Fruit fly (Drosophila melanogaster) whole organism, embryonic: ENCODE results near the gene CG9581.

ENCODE experiments used
- Awh ChIP-seq: fragments of 200-800 bp; sonication (Bioruptor generic); IDR thresholded peaks from 2 replicates; pipeline ENCODE4, ENCODE4 v1.3.6; 2022; ENCODE audit warnings: missing biosample characterization, missing genetic modification characterization
- CG10274 ChIP-seq: fragments of 200-800 bp; sonication (Bioruptor generic); optimal IDR thresholded peaks from 3 replicates; lab custom pipeline; 2017; ENCODE audit warnings: missing biosample characterization, mild to moderate bottlenecking, missing genetic modification characterization
- CG10321 ChIP-seq: fragments of 200-800 bp; sonication (Bioruptor generic); IDR thresholded peaks from 2 replicates; pipeline ENCODE4 v1.3.6; 2022; ENCODE audit warnings: missing biosample characterization, missing genetic modification characterization
- CG10462 ChIP-seq: fragments of 200-800 bp; sonication (Bioruptor generic); optimal IDR thresholded peaks from 2 replicates; lab custom pipeline; 2016; ENCODE audit warnings: missing biosample characterization, missing genetic modification characterization
- CG11247 ChIP-seq: fragments of 200-800 bp; sonication (Bioruptor generic); IDR thresholded peaks from 2 replicates; pipeline ENCODE4 v1.3.6; 2022; ENCODE audit warnings: missing biosample characterization, missing genetic modification characterization
- CG12299 ChIP-seq: fragments of 200-800 bp; sonication (Bioruptor generic); optimal IDR thresholded peaks from 2 replicates; lab custom pipeline; 2018; ENCODE audit warnings: missing biosample characterization, mild to moderate bottlenecking, missing genetic modification characterization
- CG12391 ChIP-seq: fragments of 200-800 bp; sonication (Bioruptor generic); optimal IDR thresholded peaks from 3 replicates; lab custom pipeline; 2018; ENCODE audit warnings: missing biosample characterization, mild to moderate bottlenecking, missing genetic modification characterization, moderate library complexity
- CG13424 ChIP-seq: fragments of 200-800 bp; sonication (Bioruptor generic); optimal IDR thresholded peaks from 2 replicates; lab custom pipeline; 2019; ENCODE audit warnings: missing biosample characterization, mild to moderate bottlenecking, missing genetic modification characterization, moderate library complexity
- CG13624 ChIP-seq: fragments of 200-800 bp; sonication (Bioruptor generic); optimal IDR thresholded peaks from 2 replicates; lab custom pipeline; 2016; ENCODE audit warnings: missing biosample characterization, missing genetic modification characterization
- CG13775 ChIP-seq: fragments of 200-800 bp; sonication (Bioruptor generic); optimal IDR thresholded peaks from 3 replicates; lab custom pipeline; 2017; ENCODE audit warnings: missing biosample characterization, mild to moderate bottlenecking, missing genetic modification characterization
- CG14441 ChIP-seq: fragments of 200-800 bp; sonication (Bioruptor generic); IDR thresholded peaks from 2 replicates; pipeline ENCODE4 v1.3.6; 2022; ENCODE audit warnings: missing biosample characterization, missing genetic modification characterization
- CG1603 ChIP-seq: fragments of 200-800 bp; sonication (Bioruptor generic); optimal IDR thresholded peaks from 2 replicates; lab custom pipeline; 2019; ENCODE audit warnings: missing biosample characterization, mild to moderate bottlenecking, missing genetic modification characterization, moderate library complexity
- CG16863 ChIP-seq: fragments of 200-800 bp; sonication (Bioruptor generic); optimal IDR thresholded peaks from 3 replicates; lab custom pipeline; 2016; ENCODE audit warnings: missing biosample characterization, missing genetic modification characterization
- CG17186 ChIP-seq: fragments of 200-800 bp; sonication (Bioruptor generic); optimal IDR thresholded peaks from 3 replicates; lab custom pipeline; 2017; ENCODE audit warnings: missing biosample characterization, missing genetic modification reagents, missing genetic modification characterization
- CG18619 ChIP-seq: fragments of 200-800 bp; sonication (Bioruptor generic); optimal IDR thresholded peaks from 3 replicates; lab custom pipeline; 2017; ENCODE audit warnings: missing biosample characterization, mild to moderate bottlenecking, missing genetic modification characterization
- CG2875 ChIP-seq: fragments of 200-800 bp; sonication (Bioruptor generic); optimal IDR thresholded peaks from 2 replicates; lab custom pipeline; 2017; ENCODE audit warnings: missing biosample characterization, mild to moderate bottlenecking, missing genetic modification characterization, missing genetic modification reagents
- CG30020 ChIP-seq: fragments of 200-800 bp; optimal IDR thresholded peaks from 2 replicates; lab custom pipeline; 2019; ENCODE audit warnings: missing biosample characterization, mild to moderate bottlenecking, missing genetic modification characterization, moderate library complexity
- CG3407 ChIP-seq: fragments of 200-800 bp; sonication (Bioruptor generic); optimal IDR thresholded peaks from 2 replicates; lab custom pipeline; 2018; ENCODE audit warnings: missing biosample characterization, mild to moderate bottlenecking, missing genetic modification characterization
- CG34376 ChIP-seq: fragments of 200-800 bp; sonication (Bioruptor generic); optimal IDR thresholded peaks from 2 replicates; lab custom pipeline; 2018; ENCODE audit warnings: missing biosample characterization, mild to moderate bottlenecking, missing genetic modification characterization
- CG6654 ChIP-seq: fragments of 200-800 bp; sonication (Bioruptor generic); optimal IDR thresholded peaks from 2 replicates; lab custom pipeline; 2017; ENCODE audit warnings: missing biosample characterization, mild to moderate bottlenecking, missing genetic modification characterization
- CG6791 ChIP-seq: fragments of 200-800 bp; sonication (Bioruptor generic); IDR thresholded peaks from 3 replicates; pipeline ENCODE4 v1.3.6; 2022; ENCODE audit warnings: missing biosample characterization, missing genetic modification characterization; ENCODE audit not compliant: partially characterized antibody
- CG7786 ChIP-seq: fragments of 200-800 bp; sonication (Bioruptor generic); optimal IDR thresholded peaks from 2 replicates; lab custom pipeline; 2016; ENCODE audit warnings: missing biosample characterization, missing genetic modification characterization
- CG8944 ChIP-seq: fragments of 200-800 bp; sonication (Bioruptor generic); optimal IDR thresholded peaks from 3 replicates; lab custom pipeline; 2016; ENCODE audit warnings: missing biosample characterization, missing genetic modification characterization
- Dek ChIP-seq: fragments of 200-800 bp; sonication (Bioruptor generic); optimal IDR thresholded peaks from 3 replicates; lab custom pipeline; 2019; ENCODE audit warnings: missing biosample characterization, mild to moderate bottlenecking, missing genetic modification characterization, moderate library complexity
- E2f1 ChIP-seq: fragments of 200-800 bp; sonication (Bioruptor generic); IDR thresholded peaks from 2 replicates; pipeline ENCODE4 v1.3.6; 2022; ENCODE audit warnings: missing biosample characterization, missing genetic modification characterization
- ERR ChIP-seq: fragments of 200-800 bp; sonication (Bioruptor generic); optimal IDR thresholded peaks from 2 replicates; lab custom pipeline; 2016; ENCODE audit warnings: missing biosample characterization, missing genetic modification characterization
- Eip74EF ChIP-seq, 2 experiments: fragments of 200-800 bp in 1 of 2; fragments of >200 bp in 1 of 2; sonication (Bioruptor generic) in 1 of 2; optimal IDR thresholded peaks; 2 replicates each; lab custom pipeline; 2017 to 2019; ENCODE audit warnings: missing biosample characterization in 2 of 2, missing genetic modification characterization in 2 of 2, mild to moderate bottlenecking in 1 of 2, moderate library complexity in 1 of 2
- Elba2 ChIP-seq: fragments of 200-800 bp; sonication (Bioruptor generic); optimal IDR thresholded peaks from 3 replicates; lab custom pipeline; 2016; ENCODE audit warnings: missing biosample characterization, missing genetic modification characterization
- HmgD ChIP-seq: fragments of 200-800 bp; sonication (Bioruptor generic); optimal IDR thresholded peaks from 3 replicates; lab custom pipeline; 2016; ENCODE audit warnings: missing biosample characterization, missing genetic modification characterization
- HmgZ ChIP-seq: fragments of 200-800 bp; sonication (Bioruptor generic); optimal IDR thresholded peaks from 2 replicates; lab custom pipeline; 2018; ENCODE audit warnings: missing biosample characterization, mild to moderate bottlenecking, missing genetic modification characterization
- NC2β ChIP-seq: fragments of 200-800 bp; sonication (Bioruptor generic); optimal IDR thresholded peaks from 2 replicates; lab custom pipeline; 2016; ENCODE audit warnings: missing biosample characterization, missing genetic modification characterization
- Pdp1 ChIP-seq, 2 experiments: fragments of 200-800 bp; sonication (Bioruptor generic); optimal IDR thresholded peaks; 3 replicates each; lab custom pipeline; 2016; ENCODE audit warnings: missing biosample characterization in 2 of 2, missing genetic modification characterization in 2 of 2, mild to moderate bottlenecking in 1 of 2, moderate library complexity in 1 of 2
- Sin3A ChIP-seq: fragments of >200 bp; optimal IDR thresholded peaks from 2 replicates; lab custom pipeline; 2018
- Sox100B ChIP-seq: fragments of 200-800 bp; sonication (Bioruptor generic); optimal IDR thresholded peaks from 3 replicates; lab custom pipeline; 2018; ENCODE audit warnings: missing biosample characterization, mild to moderate bottlenecking, missing genetic modification characterization
- Spps ChIP-seq: fragments of 200-800 bp; sonication (Bioruptor generic); optimal IDR thresholded peaks from 2 replicates; lab custom pipeline; 2018; ENCODE audit warnings: missing biosample characterization, mild to moderate bottlenecking, missing genetic modification characterization
- Sry-β ChIP-seq: fragments of 200-800 bp; sonication (Bioruptor generic); optimal IDR thresholded peaks from 2 replicates; lab custom pipeline; 2018; ENCODE audit warnings: missing biosample characterization, mild to moderate bottlenecking, missing genetic modification characterization, moderate library complexity
- Taf1 ChIP-seq: fragments of 200-800 bp; sonication (Bioruptor generic); IDR thresholded peaks from 2 replicates; pipeline ENCODE4 v1.3.6; 2022; ENCODE audit warnings: missing biosample characterization, missing genetic modification characterization
- ash1 ChIP-seq: fragments of 200-800 bp; sonication (Bioruptor generic); optimal IDR thresholded peaks from 2 replicates; lab custom pipeline; 2018; ENCODE audit warnings: missing biosample characterization, mild to moderate bottlenecking, missing genetic modification characterization
- bigmax ChIP-seq: fragments of 200-800 bp; sonication (Bioruptor generic); optimal IDR thresholded peaks from 2 replicates; lab custom pipeline; 2018; ENCODE audit warnings: missing biosample characterization, mild to moderate bottlenecking, missing genetic modification characterization
- chif ChIP-seq, 2 experiments: fragments of 200-800 bp; sonication (Bioruptor generic); optimal IDR thresholded peaks; 3 replicates each; lab custom pipeline; 2016; ENCODE audit warnings: missing biosample characterization in 2 of 2, missing genetic modification characterization in 2 of 2
- chm ChIP-seq: fragments of 200-800 bp; sonication (Bioruptor generic); IDR thresholded peaks from 2 replicates; pipeline ENCODE4 v1.3.6; 2022; ENCODE audit warnings: missing biosample characterization, missing genetic modification characterization
- dmrt11E ChIP-seq: fragments of 200-800 bp; sonication (Bioruptor generic); optimal IDR thresholded peaks from 3 replicates; lab custom pipeline; 2018; ENCODE audit warnings: missing biosample characterization, mild to moderate bottlenecking, missing genetic modification characterization, moderate library complexity
- en ChIP-seq: fragments of 200-800 bp; sonication (Bioruptor generic); optimal IDR thresholded peaks from 2 replicates; lab custom pipeline; 2016; ENCODE audit warnings: missing biosample characterization, missing genetic modification characterization
- gfzf ChIP-seq: fragments of 200-800 bp; sonication (Bioruptor generic); optimal IDR thresholded peaks from 2 replicates; lab custom pipeline; 2016; ENCODE audit warnings: missing biosample characterization, mild to moderate bottlenecking, missing genetic modification characterization, moderate library complexity
- lmd ChIP-seq: fragments of 200-800 bp; sonication (Bioruptor generic); IDR thresholded peaks from 2 replicates; pipeline ENCODE4 v1.3.6; 2022; ENCODE audit warnings: missing biosample characterization, missing genetic modification characterization
- org-1 ChIP-seq: fragments of 200-800 bp; sonication (Bioruptor generic); optimal IDR thresholded peaks from 2 replicates; lab custom pipeline; 2017; ENCODE audit warnings: missing biosample characterization, missing genetic modification characterization
- peb ChIP-seq: fragments of 200-800 bp; sonication (Bioruptor generic); IDR thresholded peaks from 2 replicates; pipeline ENCODE4 v1.3.6; 2022; ENCODE audit warnings: missing biosample characterization, missing genetic modification characterization
- pho ChIP-seq: fragments of 200-800 bp; sonication (Bioruptor generic); optimal IDR thresholded peaks from 2 replicates; lab custom pipeline; 2016; ENCODE audit warnings: missing biosample characterization, missing genetic modification characterization
- scrt ChIP-seq: fragments of 200-800 bp; sonication (Bioruptor generic); optimal IDR thresholded peaks from 2 replicates; lab custom pipeline; 2018; ENCODE audit warnings: missing biosample characterization, mild to moderate bottlenecking, missing genetic modification characterization, moderate library complexity
- tap ChIP-seq: fragments of 200-800 bp; optimal IDR thresholded peaks from 3 replicates; lab custom pipeline; 2019; ENCODE audit warnings: missing biosample characterization, mild to moderate bottlenecking, missing genetic modification characterization, moderate library complexity
- vvl ChIP-seq: fragments of 200-800 bp; sonication (Bioruptor generic); IDR thresholded peaks from 2 replicates; pipeline ENCODE4 v1.3.6; 2022; ENCODE audit warnings: missing biosample characterization, missing genetic modification characterization

CG9581 gene

dm6 chrX:20173464-20173995, 3.7 kb upstream of the CG9581 start, which contains the start of gene AnxB10 (continued):
- peak; percentile 4 for TF ChIP-seq CG6654 (GFP tag; lab: Kevin White, UChicago)
- peak; percentile 36 for TF ChIP-seq tap (tag; lab: Kevin White, UChicago)
- TF ChIP-seq pho (GFP tag; lab: Kevin White, UChicago) = no peak
- no peak for TF ChIP-seq CG10321
- TF ChIP-seq CG18619 (GFP tag; lab: Kevin White, UChicago) = no peak
- TF ChIP-seq Eip74EF (GFP tag; optimal IDR thresholded peaks at IDR 0.05; lab: Kevin White, UChicago) = no peak
- TF ChIP-seq HmgD = no peak
- no peak for TF ChIP-seq CG12299 (tag; lab: Kevin White, UChicago)
- no peak for TF ChIP-seq gfzf (GFP tag; lab: Kevin White, UChicago)
- TF ChIP-seq lmd (GFP tag; lab: Robert Waterston, UW) = peak; percentile 51
- TF ChIP-seq CG16863 (GFP tag; lab: Kevin White, UChicago) = peak; percentile 52
- TF ChIP-seq CG3407 (GFP tag; lab: Kevin White, UChicago) = no peak
- TF ChIP-seq ERR = no peak
- TF ChIP-seq vvl (GFP tag; lab: Robert Waterston, UW) = peak; percentile 58
- TF ChIP-seq CG13424 (tag; lab: Kevin White, UChicago) = peak; percentile 72
- TF ChIP-seq CG34376 = no peak
- peak; percentile 26 for TF ChIP-seq CG13624 (GFP tag; lab: Kevin White, UChicago)
- TF ChIP-seq bigmax (GFP tag; lab: Kevin White, UChicago) = no peak
- TF ChIP-seq Taf1 = no peak
- no peak for TF ChIP-seq Elba2 (GFP tag; lab: Kevin White, UChicago)
- TF ChIP-seq HmgZ (tag; lab: Kevin White, UChicago) = no peak
- TF ChIP-seq CG6791 (GFP tag; lab: Robert Waterston, UW) = no peak
- TF ChIP-seq chm = no peak
- TF ChIP-seq CG14441 = peak; percentile 55; the same call in 1 of the 2 replicates
- peak; percentile 37 to 58 for TF ChIP-seq Pdp1 (GFP tag; optimal IDR thresholded peaks at IDR 0.05; lab: Kevin White, UChicago)
- TF ChIP-seq dmrt11E (tag; lab: Kevin White, UChicago) = no peak
- no peak for TF ChIP-seq Sry-β (GFP tag; lab: Kevin White, UChicago)
- no peak for TF ChIP-seq peb
- peak; percentile 17 for TF ChIP-seq org-1 (GFP tag; lab: Kevin White, UChicago)
- TF ChIP-seq CG1603 = no peak
- TF ChIP-seq CG10274 = peak; percentile 14
- TF ChIP-seq CG7786 = no peak
- TF ChIP-seq CG12391 (tag; lab: Kevin White, UChicago) = peak; percentile 46
- peak; percentile 26 for TF ChIP-seq Dek (tag; lab: Kevin White, UChicago)
- TF ChIP-seq Awh (GFP tag; lab: Robert Waterston, UW) = no peak
- peak; percentile 47 for TF ChIP-seq CG8944
- peak; percentile 33 for TF ChIP-seq en
- no peak for TF ChIP-seq CG10462 (GFP tag; lab: Kevin White, UChicago)
- peak; percentile 8 for TF ChIP-seq NC2β (GFP tag; lab: Kevin White, UChicago)
- no peak for TF ChIP-seq CG11247 (GFP tag; lab: Robert Waterston, UW)
- no peak for TF ChIP-seq ash1
- TF ChIP-seq CG30020 (tag; lab: Kevin White, UChicago) = no peak
- 0 out of 2 replicates have a peak, but pooled peaks have one; percentile 26 for TF ChIP-seq E2f1 (GFP tag; lab: Robert Waterston, UW)
- peak; percentile 41 for TF ChIP-seq scrt (GFP tag; lab: Kevin White, UChicago)
- peak; percentile 50 for TF ChIP-seq CG13775 (GFP tag; lab: Kevin White, UChicago)
- TF ChIP-seq Sox100B (GFP tag; lab: Kevin White, UChicago) = peak; percentile 82
- no peak for TF ChIP-seq CG17186 (GFP tag; lab: Kevin White, UChicago)
- TF ChIP-seq Spps = no peak
- TF ChIP-seq Sin3A (lab: Kevin White, UChicago) = no peak
- peak; percentile 44 to 57 for TF ChIP-seq chif (GFP tag; optimal IDR thresholded peaks at IDR 0.05; lab: Kevin White, UChicago)
- TF ChIP-seq CG2875 (GFP tag; lab: Kevin White, UChicago) = peak; percentile 35
